Worm (Caenorhabditis elegans) whole organism, early embryonic: Measurements from ENCODE around the gene R151.2.

ENCODE experiments used
- B0310.2 ChIP-seq: sonication (generic microtip); optimal IDR thresholded peaks from 2 replicates; lab custom pipeline; 2016; ENCODE audit warnings: mild to moderate bottlenecking, missing genetic modification characterization, missing compliant biosample characterization
- F13C5.2 ChIP-seq: sonication (generic microtip); optimal IDR thresholded peaks from 2 replicates; lab custom pipeline; 2017; ENCODE audit warnings: mild to moderate bottlenecking, missing genetic modification characterization, inconsistent platforms, missing compliant biosample characterization
- aly-1 ChIP-seq: sonication (generic microtip); optimal IDR thresholded peaks from 2 replicates; lab custom pipeline; 2016; ENCODE audit warnings: missing genetic modification characterization, missing compliant biosample characterization
- ama-1 ChIP-seq: fragments of 150-350 bp; optimal IDR thresholded peaks from 2 replicates; lab custom pipeline; 2014
- ceh-13 ChIP-seq: fragments of 200-800 bp; sonication (Bioruptor generic); optimal IDR thresholded peaks from 2 replicates; lab custom pipeline; 2018; ENCODE audit warnings: mild to moderate bottlenecking, missing genetic modification characterization, missing compliant biosample characterization
- ceh-36 ChIP-seq: sonication (generic microtip); optimal IDR thresholded peaks from 2 replicates; lab custom pipeline; 2016; ENCODE audit warnings: missing genetic modification characterization, inconsistent platforms, missing compliant biosample characterization
- ets-7 ChIP-seq: sonication (generic microtip); optimal IDR thresholded peaks from 2 replicates; lab custom pipeline; 2016; ENCODE audit warnings: missing genotype, missing genetic modification characterization, missing compliant biosample characterization
- flt-1 ChIP-seq: fragments of 200-800 bp; sonication (Bioruptor generic); IDR thresholded peaks from 2 replicates; pipeline ENCODE4 v1.3.6; 2022; ENCODE audit warnings: missing genetic modification characterization, missing compliant biosample characterization
- hmbx-1 ChIP-seq: sonication (generic microtip); optimal IDR thresholded peaks from 2 replicates; lab custom pipeline; 2016; ENCODE audit warnings: mild to moderate bottlenecking, missing genetic modification characterization, missing compliant biosample characterization
- hmg-4 ChIP-seq: fragments of 200-800 bp; sonication (Bioruptor generic); optimal IDR thresholded peaks from 2 replicates; lab custom pipeline; 2018; ENCODE audit warnings: mild to moderate bottlenecking, missing genetic modification characterization, missing compliant biosample characterization
- hnd-1 ChIP-seq: sonication (generic microtip); optimal IDR thresholded peaks from 2 replicates; lab custom pipeline; 2016; ENCODE audit warnings: missing genetic modification characterization, missing compliant biosample characterization
- pes-1 ChIP-seq: fragments of 200-800 bp; sonication (Bioruptor generic); IDR thresholded peaks from 2 replicates; pipeline ENCODE4 v1.3.6; 2022; ENCODE audit warnings: missing genetic modification reagents, missing genetic modification characterization, missing compliant biosample characterization
- scrt-1 ChIP-seq: fragments of 200-800 bp; sonication (Bioruptor generic); IDR thresholded peaks from 2 replicates; pipeline ENCODE4 v1.3.6; 2022; ENCODE audit warnings: missing genetic modification characterization, missing compliant biosample characterization
- sea-1 ChIP-seq: fragments of 200-800 bp; sonication (Bioruptor generic); conservative IDR thresholded peaks from 2 replicates; pipeline ENCODE4 v1.3.6; 2022; ENCODE audit warnings: missing genetic modification characterization, missing compliant biosample characterization
- tbx-11 ChIP-seq: fragments of 200-800 bp; sonication (Bioruptor generic); IDR thresholded peaks from 2 replicates; pipeline ENCODE4 v1.3.6; 2022; ENCODE audit warnings: missing genetic modification characterization, missing compliant biosample characterization
- tbx-37 ChIP-seq: fragments of 200-800 bp; sonication (Bioruptor generic); conservative IDR thresholded peaks from 2 replicates; pipeline ENCODE4 v1.3.6; 2022; ENCODE audit warnings: missing genetic modification reagents, missing genetic modification characterization, missing compliant biosample characterization
- tra-4 ChIP-seq: sonication (generic microtip); optimal IDR thresholded peaks from 2 replicates; lab custom pipeline; 2017; ENCODE audit warnings: missing genetic modification characterization, missing compliant biosample characterization

Gene R151.2

ce11 chrIII:7216226-7216625 is 6.5 kb downstream of the R151.2 start, which contains the start of gene R151.1:
TSS of gene R151.1 (plus strand) at chrIII:7216526.
- TF ChIP-seq ceh-13 (GFP tag; lab: Kevin White, UChicago): no peak
- TF ChIP-seq flt-1: no peak
- TF ChIP-seq scrt-1 (GFP tag; lab: Robert Waterston, UW): no peak
- no peak for TF ChIP-seq ceh-36 (tag; lab: Kevin White, UChicago)
- TF ChIP-seq ama-1: no peak
- TF ChIP-seq ets-7 (tag; lab: Kevin White, UChicago): no peak
- TF ChIP-seq B0310.2: no peak
- no peak for TF ChIP-seq aly-1 (tag; lab: Kevin White, UChicago)
- no peak for TF ChIP-seq F13C5.2
- no peak for TF ChIP-seq tbx-11 (GFP tag; lab: Robert Waterston, UW)

- TF ChIP-seq sea-1 (GFP tag; lab: Robert Waterston, UW): no peak
- TF ChIP-seq scrt-1 (GFP tag; lab: Robert Waterston, UW): no peak
These were observed 7.3 kb downstream of the R151.2 start for ce11 chrIII:7216924-7217521.

- TF ChIP-seq B0310.2 (no peak), ceh-36 (tag; lab: Kevin White, UChicago) (no peak), tbx-37 (no peak), hmg-4 (no peak), aly-1 (tag; lab: Kevin White, UChicago) (no peak), sea-1 (GFP tag; lab: Robert Waterston, UW) (no peak), tra-4 (tag; lab: Kevin White, UChicago) (no peak), scrt-1 (GFP tag; lab: Robert Waterston, UW) (no peak), ceh-13 (GFP tag; lab: Kevin White, UChicago) (no peak), ets-7 (tag; lab: Kevin White, UChicago) (no peak), hnd-1 (tag; lab: Kevin White, UChicago) (no peak), flt-1 (no peak), ama-1 (no peak), pes-1 (GFP tag; lab: Robert Waterston, UW) (no peak), F13C5.2 (no peak), tbx-11 (GFP tag; lab: Robert Waterston, UW) (no peak), hmbx-1 (tag; lab: Kevin White, UChicago) (no peak)
These were observed 11.3 kb downstream of the R151.2 start for ce11 chrIII:7221103-7221502.

ce11 chrIII:7223029-7223428 is 13.3 kb downstream of the R151.2 start, which contains the start of gene der-2:
TSS of gene der-2 (minus strand) at chrIII:7223129.
- TF ChIP-seq aly-1 (tag; lab: Kevin White, UChicago) (no peak), sea-1 (GFP tag; lab: Robert Waterston, UW) (no peak), tbx-37 (no peak), pes-1 (GFP tag; lab: Robert Waterston, UW) (no peak), ama-1 (no peak), ets-7 (tag; lab: Kevin White, UChicago) (no peak), ceh-36 (tag; lab: Kevin White, UChicago) (no peak), scrt-1 (GFP tag; lab: Robert Waterston, UW) (no peak), ceh-13 (GFP tag; lab: Kevin White, UChicago) (no peak), tbx-11 (GFP tag; lab: Robert Waterston, UW) (no peak)

- TF ChIP-seq F13C5.2 (no peak), tbx-37 (no peak), ceh-13 (GFP tag; lab: Kevin White, UChicago) (no peak), ceh-36 (tag; lab: Kevin White, UChicago) (no peak), ama-1 (no peak), aly-1 (tag; lab: Kevin White, UChicago) (no peak), hmg-4 (no peak), sea-1 (GFP tag; lab: Robert Waterston, UW) (no peak), hmbx-1 (tag; lab: Kevin White, UChicago) (no peak), B0310.2 (no peak), tra-4 (tag; lab: Kevin White, UChicago) (no peak), flt-1 (no peak), pes-1 (GFP tag; lab: Robert Waterston, UW) (no peak), hnd-1 (tag; lab: Kevin White, UChicago) (no peak), scrt-1 (GFP tag; lab: Robert Waterston, UW) (no peak), tbx-11 (GFP tag; lab: Robert Waterston, UW) (no peak), ets-7 (tag; lab: Kevin White, UChicago) (no peak)
These were observed 16.8 kb downstream of the R151.2 start, which contains the start of gene hsp-75 for ce11 chrIII:7226607-7227006. TSS of gene hsp-75 (minus strand) at chrIII:7226707.

ce11 chrIII:7229687-7230086 is 19.9 kb downstream of the R151.2 start, which contains the start of gene R151.8:
TSS of gene R151.8 (minus strand) at chrIII:7229787.
- TF ChIP-seq tra-4 (tag; lab: Kevin White, UChicago) (no peak), ceh-13 (GFP tag; lab: Kevin White, UChicago) (no peak), ets-7 (tag; lab: Kevin White, UChicago) (no peak), pes-1 (GFP tag; lab: Robert Waterston, UW) (no peak), aly-1 (tag; lab: Kevin White, UChicago) (no peak), flt-1 (no peak), tbx-37 (no peak), B0310.2 (no peak)

- TF ChIP-seq ceh-36 (tag; lab: Kevin White, UChicago) (no peak), scrt-1 (GFP tag; lab: Robert Waterston, UW) (no peak), hmbx-1 (tag; lab: Kevin White, UChicago) (no peak), ceh-13 (GFP tag; lab: Kevin White, UChicago) (no peak), tra-4 (tag; lab: Kevin White, UChicago) (no peak), hnd-1 (tag; lab: Kevin White, UChicago) (no peak), ama-1 (no peak), sea-1 (GFP tag; lab: Robert Waterston, UW) (no peak)
These were observed 21.1 kb downstream of the R151.2 start, which contains the start of gene R151.10 for ce11 chrIII:7230841-7231240. TSS of gene R151.10 (minus strand) at chrIII:7230941.
